Worm (Caenorhabditis elegans): ENCODE measurements around the gene mltn-12.

ce11 chrIV:8979695-8980094 is 13.2 kb upstream of the mltn-12 start, which contains the start of gene col-119:
- TF ChIP-seq unc-55 (GFP tag; optimal IDR thresholded peaks at IDR 0.05) (no peak), unc-62 (GFP tag; optimal IDR thresholded peaks at IDR 0.05) (no peak)

Measured in whole organism, L2 larva.